Fruit fly (Drosophila melanogaster): ENCODE results near the gene CG14930.

dm6 chr2L:11493933-11494332, 27.2 kb downstream of the CG14930 start:
- TF ChIP-seq kay (GFP tag; ENCODE audit: borderline replicate concordance) (no peak), CG14711 (tag; optimal IDR thresholded peaks at IDR 0.05) (no peak), bab1 (GFP tag; optimal IDR thresholded peaks at IDR 0.05) (no peak), CG33017 (tag; optimal IDR thresholded peaks at IDR 0.05) (no peak), CG11617 (GFP tag; optimal IDR thresholded peaks at IDR 0.05) (no peak), tj (GFP tag; optimal IDR thresholded peaks at IDR 0.05) (no peak), Mnt (GFP tag; optimal IDR thresholded peaks at IDR 0.05) (no peak), CG5204 (GFP tag; optimal IDR thresholded peaks at IDR 0.05) (no peak), CG7101 (tag; optimal IDR thresholded peaks at IDR 0.05) (no peak), pad (GFP tag; optimal IDR thresholded peaks at IDR 0.05) (no peak), ovo (GFP tag; optimal IDR thresholded peaks at IDR 0.05) (no peak), Hr96 (GFP tag; optimal IDR thresholded peaks at IDR 0.05) (no peak), cnc (optimal IDR thresholded peaks at IDR 0.05) (no peak)
